Fruit fly (Drosophila melanogaster) whole organism, embryonic: ENCODE data around the gene TwdlF.

Source experiments
- Ada2b ChIP-seq: fragments of 200-800 bp; sonication (Bioruptor generic); IDR thresholded peaks from 2 replicates; pipeline ENCODE4 v1.3.6; 2022; ENCODE audit warnings: missing biosample characterization, missing genetic modification characterization
- Antp ChIP-seq: fragments of 200-800 bp; sonication (Bioruptor generic); optimal IDR thresholded peaks from 3 replicates; lab custom pipeline; 2016; ENCODE audit warnings: missing biosample characterization, missing genetic modification characterization
- B-H1 ChIP-seq: fragments of 200-800 bp; sonication (Bioruptor generic); IDR thresholded peaks from 3 replicates; pipeline ENCODE4 v1.3.6; 2022; ENCODE audit warnings: missing biosample characterization, missing genetic modification characterization
- CG10267 ChIP-seq: fragments of 200-800 bp; sonication (Bioruptor generic); optimal IDR thresholded peaks from 2 replicates; lab custom pipeline; 2018; ENCODE audit warnings: missing biosample characterization, mild to moderate bottlenecking, missing genetic modification characterization, moderate library complexity
- CG10431 ChIP-seq: fragments of 200-800 bp; sonication (Bioruptor generic); optimal IDR thresholded peaks from 3 replicates; lab custom pipeline; 2018; ENCODE audit warnings: missing biosample characterization, mild to moderate bottlenecking, missing genetic modification characterization
- CG11093 ChIP-seq: fragments of 200-800 bp; sonication (Bioruptor generic); IDR thresholded peaks from 3 replicates; pipeline ENCODE4 v1.3.6; 2022; ENCODE audit warnings: missing biosample characterization, missing genetic modification characterization
- CG1647 ChIP-seq: fragments of 200-800 bp; sonication (Bioruptor generic); optimal IDR thresholded peaks from 3 replicates; lab custom pipeline; 2016; ENCODE audit warnings: missing biosample characterization, missing genetic modification characterization
- CG16815 ChIP-seq: fragments of 200-800 bp; sonication (Bioruptor generic); optimal IDR thresholded peaks from 3 replicates; lab custom pipeline; 2017; ENCODE audit warnings: missing biosample characterization, mild to moderate bottlenecking, missing genetic modification characterization
- CG17385 ChIP-seq: fragments of 200-800 bp; sonication (Bioruptor generic); optimal IDR thresholded peaks from 3 replicates; lab custom pipeline; 2018; ENCODE audit warnings: missing biosample characterization, mild to moderate bottlenecking, missing genetic modification characterization
- CG2199 ChIP-seq: fragments of 200-800 bp; sonication (Bioruptor generic); IDR thresholded peaks from 3 replicates; pipeline ENCODE4 v1.3.6; 2022; ENCODE audit warnings: missing biosample characterization, missing genetic modification characterization
- CG30020 ChIP-seq: fragments of 200-800 bp; optimal IDR thresholded peaks from 2 replicates; lab custom pipeline; 2019; ENCODE audit warnings: missing biosample characterization, mild to moderate bottlenecking, missing genetic modification characterization, moderate library complexity
- CG31441 ChIP-seq: fragments of 200-800 bp; sonication (Bioruptor generic); IDR thresholded peaks from 2 replicates; pipeline ENCODE4 v1.3.6; 2022; ENCODE audit warnings: missing biosample characterization, missing genetic modification characterization
- CG34422 ChIP-seq: fragments of 200-800 bp; sonication (Bioruptor generic); IDR thresholded peaks from 3 replicates; pipeline ENCODE4 v1.3.6; 2022; ENCODE audit warnings: missing biosample characterization, missing genetic modification characterization
- CG4282 ChIP-seq: fragments of 200-800 bp; sonication (Bioruptor generic); optimal IDR thresholded peaks from 2 replicates; lab custom pipeline; 2016; ENCODE audit warnings: missing biosample characterization, missing genetic modification characterization
- CG4360 ChIP-seq: fragments of 200-800 bp; sonication (Bioruptor generic); IDR thresholded peaks from 2 replicates; pipeline ENCODE4 v1.3.6; 2022; ENCODE audit warnings: missing biosample characterization, missing genetic modification characterization
- CG4854 ChIP-seq: fragments of 200-800 bp; sonication (Bioruptor generic); optimal IDR thresholded peaks from 2 replicates; lab custom pipeline; 2016; ENCODE audit warnings: missing biosample characterization, missing genetic modification characterization, inconsistent platforms
- CG7372 ChIP-seq: fragments of 200-800 bp; sonication (Bioruptor generic); IDR thresholded peaks from 2 replicates; pipeline ENCODE4 v1.3.6; 2022; ENCODE audit warnings: missing biosample characterization, missing genetic modification characterization
- CG7963 ChIP-seq: fragments of 200-800 bp; sonication (Bioruptor generic); IDR thresholded peaks from 3 replicates; pipeline ENCODE4 v1.3.6; 2022; ENCODE audit warnings: missing biosample characterization, missing genetic modification characterization; ENCODE audit not compliant: partially characterized antibody
- CG7987 ChIP-seq: fragments of 200-800 bp; sonication (Bioruptor generic); optimal IDR thresholded peaks from 2 replicates; lab custom pipeline; 2018; ENCODE audit warnings: missing biosample characterization, mild to moderate bottlenecking, missing genetic modification characterization, moderate library complexity
- CG9215 ChIP-seq: fragments of 200-800 bp; sonication (Bioruptor generic); IDR thresholded peaks from 2 replicates; pipeline ENCODE4 v1.3.6; 2022; ENCODE audit warnings: missing biosample characterization, missing genetic modification characterization
- CG9609 ChIP-seq: fragments of 200-800 bp; sonication (Bioruptor generic); optimal IDR thresholded peaks from 3 replicates; lab custom pipeline; 2016; ENCODE audit warnings: missing biosample characterization, missing genetic modification characterization
- CG9797 ChIP-seq: fragments of 200-800 bp; sonication (Bioruptor generic); optimal IDR thresholded peaks from 3 replicates; lab custom pipeline; 2018; ENCODE audit warnings: missing biosample characterization, mild to moderate bottlenecking, missing genetic modification characterization
- Dip3 ChIP-seq: fragments of 200-800 bp; sonication (Bioruptor generic); optimal IDR thresholded peaks from 3 replicates; lab custom pipeline; 2016; ENCODE audit warnings: missing biosample characterization, missing genetic modification characterization
- Doc2 ChIP-seq: fragments of 200-800 bp; sonication (Bioruptor generic); IDR thresholded peaks from 2 replicates; pipeline ENCODE4 v1.3.6; 2022; ENCODE audit warnings: missing biosample characterization, missing genetic modification characterization
- E2f2 ChIP-seq: fragments of 200-800 bp; sonication (Bioruptor generic); IDR thresholded peaks from 2 replicates; pipeline ENCODE4 v1.3.6; 2022; ENCODE audit warnings: missing biosample characterization, missing genetic modification characterization
- HHEX ChIP-seq: fragments of 200-800 bp; sonication (Bioruptor generic); optimal IDR thresholded peaks from 3 replicates; lab custom pipeline; 2017; ENCODE audit warnings: missing biosample characterization, mild to moderate bottlenecking, missing genetic modification characterization, missing genetic modification reagents
- Meics ChIP-seq: fragments of 200-800 bp; sonication (Bioruptor generic); optimal IDR thresholded peaks from 2 replicates; lab custom pipeline; 2017; ENCODE audit warnings: missing biosample characterization, mild to moderate bottlenecking, missing genetic modification characterization
- Mes4 ChIP-seq: fragments of 200-800 bp; sonication (Bioruptor generic); optimal IDR thresholded peaks from 2 replicates; lab custom pipeline; 2016; ENCODE audit warnings: missing biosample characterization, missing genetic modification characterization
- NC2α ChIP-seq: fragments of 200-800 bp; sonication (Bioruptor generic); optimal IDR thresholded peaks from 2 replicates; lab custom pipeline; 2016; ENCODE audit warnings: missing biosample characterization, missing genetic modification characterization
- Sox102F ChIP-seq: fragments of 200-800 bp; sonication (Bioruptor generic); optimal IDR thresholded peaks from 2 replicates; lab custom pipeline; 2018; ENCODE audit warnings: missing biosample characterization, mild to moderate bottlenecking, missing genetic modification characterization, moderate library complexity
- Tbp ChIP-seq: fragments of >200 bp; optimal IDR thresholded peaks from 2 replicates; lab custom pipeline; 2018; ENCODE audit warnings: missing biosample characterization, missing genetic modification characterization
- ash1 ChIP-seq: fragments of 200-800 bp; sonication (Bioruptor generic); optimal IDR thresholded peaks from 2 replicates; lab custom pipeline; 2018; ENCODE audit warnings: missing biosample characterization, mild to moderate bottlenecking, missing genetic modification characterization
- bigmax ChIP-seq: fragments of 200-800 bp; sonication (Bioruptor generic); optimal IDR thresholded peaks from 2 replicates; lab custom pipeline; 2018; ENCODE audit warnings: missing biosample characterization, mild to moderate bottlenecking, missing genetic modification characterization
- btn ChIP-seq: fragments of 200-800 bp; sonication (Bioruptor generic); optimal IDR thresholded peaks from 2 replicates; lab custom pipeline; 2016; ENCODE audit warnings: missing biosample characterization, missing genetic modification characterization
- disco-r ChIP-seq: fragments of 200-800 bp; sonication (Bioruptor generic); optimal IDR thresholded peaks from 2 replicates; lab custom pipeline; 2016; ENCODE audit warnings: missing biosample characterization, missing genetic modification characterization
- ems ChIP-seq: fragments of 200-800 bp; sonication (Bioruptor generic); optimal IDR thresholded peaks from 3 replicates; lab custom pipeline; 2016; ENCODE audit warnings: missing biosample characterization, missing genetic modification characterization
- fd64A ChIP-seq: fragments of 200-800 bp; sonication (Bioruptor generic); optimal IDR thresholded peaks from 3 replicates; lab custom pipeline; 2018; ENCODE audit warnings: missing biosample characterization, mild to moderate bottlenecking, missing genetic modification characterization
- fru ChIP-seq: fragments of >200 bp; optimal IDR thresholded peaks from 2 replicates; lab custom pipeline; 2017
- gcm ChIP-seq: fragments of 200-800 bp; sonication (Bioruptor generic); optimal IDR thresholded peaks from 2 replicates; lab custom pipeline; 2019; ENCODE audit warnings: missing biosample characterization, mild to moderate bottlenecking, missing genetic modification characterization, moderate library complexity
- gem ChIP-seq: fragments of 200-800 bp; sonication (Bioruptor generic); optimal IDR thresholded peaks from 2 replicates; lab custom pipeline; 2019; ENCODE audit warnings: missing biosample characterization, mild to moderate bottlenecking, missing genetic modification characterization, moderate library complexity
- org-1 ChIP-seq: fragments of 200-800 bp; sonication (Bioruptor generic); optimal IDR thresholded peaks from 2 replicates; lab custom pipeline; 2017; ENCODE audit warnings: missing biosample characterization, missing genetic modification characterization
- pan ChIP-seq, 4 experiments: fragments of >200 bp in 3 of 4; fragments of 200-800 bp in 1 of 4; sonication (Bioruptor generic) in 1 of 4; optimal IDR thresholded peaks in 3 of 4; IDR thresholded peaks in 1 of 4; 2 replicates each; pipeline versions ENCODE4 v1.3.6 to Lab custom; 2017 to 2022; ENCODE audit warnings: missing biosample characterization in 2 of 4, missing genetic modification characterization in 2 of 4, mixed read lengths in 1 of 4
- pita ChIP-seq: fragments of 200-800 bp; sonication (Bioruptor generic); optimal IDR thresholded peaks from 2 replicates; lab custom pipeline; 2017; ENCODE audit warnings: missing biosample characterization, mild to moderate bottlenecking, missing genetic modification characterization
- scrt ChIP-seq: fragments of 200-800 bp; sonication (Bioruptor generic); optimal IDR thresholded peaks from 2 replicates; lab custom pipeline; 2018; ENCODE audit warnings: missing biosample characterization, mild to moderate bottlenecking, missing genetic modification characterization, moderate library complexity
- sug ChIP-seq: fragments of 200-800 bp; optimal IDR thresholded peaks from 2 replicates; lab custom pipeline; 2019; ENCODE audit warnings: missing biosample characterization, mild to moderate bottlenecking, missing genetic modification characterization, moderate library complexity
- tio ChIP-seq: fragments of 200-800 bp; sonication (Bioruptor generic); optimal IDR thresholded peaks from 2 replicates; lab custom pipeline; 2017; ENCODE audit warnings: missing biosample characterization, missing genetic modification characterization, inconsistent platforms
- trh ChIP-seq: fragments of 200-800 bp; sonication (Bioruptor generic); optimal IDR thresholded peaks from 2 replicates; lab custom pipeline; 2016; ENCODE audit warnings: missing biosample characterization, missing genetic modification characterization
- unpg ChIP-seq: fragments of 200-800 bp; sonication (Bioruptor generic); optimal IDR thresholded peaks from 3 replicates; lab custom pipeline; 2018; ENCODE audit warnings: missing biosample characterization, mild to moderate bottlenecking, missing genetic modification characterization, moderate library complexity
- wor ChIP-seq: fragments of 200-800 bp; sonication (Bioruptor generic); IDR thresholded peaks from 2 replicates; pipeline ENCODE4 v1.3.6; 2022; ENCODE audit warnings: missing biosample characterization, missing genetic modification characterization
- z ChIP-seq: fragments of 200-800 bp; sonication (Bioruptor generic); IDR thresholded peaks from 3 replicates; pipeline ENCODE4 v1.3.6; 2022; ENCODE audit warnings: missing biosample characterization, missing genetic modification characterization
- zfh2 ChIP-seq: fragments of 200-800 bp; sonication (Bioruptor generic); optimal IDR thresholded peaks from 2 replicates; lab custom pipeline; 2016; ENCODE audit warnings: missing biosample characterization, missing genetic modification characterization

TwdlF gene

DNA sequence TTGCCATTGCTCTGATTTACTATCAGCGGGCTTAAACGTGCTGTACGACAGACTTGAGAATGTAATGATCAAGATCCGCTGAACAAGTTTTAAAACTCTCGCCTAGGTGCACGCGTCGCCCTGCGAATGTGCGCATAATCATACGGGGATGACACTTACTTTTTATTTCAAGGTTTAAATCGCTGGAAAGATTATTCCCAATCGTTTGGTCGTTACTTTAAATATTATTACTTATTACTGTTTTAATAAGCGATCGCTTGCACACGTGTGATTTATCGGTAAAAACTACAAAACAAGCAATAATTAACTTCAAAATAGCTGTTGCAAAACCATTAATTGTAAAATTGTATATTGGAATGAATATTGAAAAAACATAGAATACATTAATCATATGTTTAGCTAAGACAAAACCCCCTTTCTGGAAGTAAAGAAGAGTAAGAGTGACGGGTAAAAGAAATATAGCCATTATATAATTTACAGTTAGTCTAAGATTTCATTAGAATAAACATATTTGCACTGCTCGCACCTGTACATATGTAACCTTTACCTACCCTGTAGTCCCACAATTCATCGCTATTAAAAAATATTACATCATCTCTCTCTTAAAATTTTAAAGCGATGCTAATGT is 17.6 kb upstream of the TwdlF start, which contains the start of gene DhpD (continued):
- TF ChIP-seq Mes4 (GFP tag; lab: Kevin White, UChicago) = no peak
- no peak for TF ChIP-seq CG4282
- no peak for TF ChIP-seq scrt (GFP tag; lab: Kevin White, UChicago)
- TF ChIP-seq pan (optimal IDR thresholded peaks at IDR 0.05; lab: Kevin White, UChicago) = no peak
- peak in 1 of 2 experiments; percentile 74 for TF ChIP-seq pan (GFP tag; optimal IDR thresholded peaks at IDR 0.05 in 1 of 2, IDR thresholded peaks at IDR 0.05 in 1 of 2)
- TF ChIP-seq wor (GFP tag; lab: Robert Waterston, UW) = no peak
- peak; percentile 75 for TF ChIP-seq Meics (GFP tag; lab: Kevin White, UChicago)
- TF ChIP-seq CG4854 (GFP tag; lab: Kevin White, UChicago) = peak; percentile 39
- TF ChIP-seq CG1647 (GFP tag; lab: Kevin White, UChicago) = peak; percentile 49
- TF ChIP-seq Dip3 (GFP tag; lab: Kevin White, UChicago) = peak; percentile 73
- TF ChIP-seq Doc2 (GFP tag; lab: Robert Waterston, UW) = no peak
- TF ChIP-seq CG9215 (GFP tag; lab: Robert Waterston, UW) = peak; percentile 69
- TF ChIP-seq org-1 (GFP tag; lab: Kevin White, UChicago) = peak; percentile 6
- peak; percentile 24; the same call in 1 of the 3 replicates for TF ChIP-seq CG2199 (GFP tag; lab: Robert Waterston, UW)
- peak; percentile 67 for TF ChIP-seq unpg (GFP tag; lab: Kevin White, UChicago)
- TF ChIP-seq CG7987 (GFP tag; lab: Kevin White, UChicago) = peak; percentile 66
- TF ChIP-seq CG10267 = peak; percentile 47
- TF ChIP-seq ems (GFP tag; lab: Kevin White, UChicago) = peak; percentile 29
- peak; percentile 49 for TF ChIP-seq tio
- peak; percentile 46 for TF ChIP-seq B-H1
- peak; percentile 15 for TF ChIP-seq pita (GFP tag; lab: Kevin White, UChicago)
- TF ChIP-seq E2f2 (GFP tag; lab: Robert Waterston, UW) = peak; percentile 72
- TF ChIP-seq CG9797 = no peak
- peak; percentile 74 for TF ChIP-seq zfh2
- TF ChIP-seq Tbp = no peak
- no peak for TF ChIP-seq CG4360 (GFP tag; lab: Robert Waterston, UW)
- TF ChIP-seq Ada2b (GFP tag; lab: Robert Waterston, UW) = peak; percentile 57
- peak; percentile 46; the same call in 1 of the 3 replicates for TF ChIP-seq CG11093 (GFP tag; lab: Robert Waterston, UW)
- peak; percentile 23 for TF ChIP-seq CG9609 (GFP tag; lab: Kevin White, UChicago)
- no peak for TF ChIP-seq fd64A (GFP tag; lab: Kevin White, UChicago)
- TF ChIP-seq Antp = peak; percentile 50
- no peak for TF ChIP-seq btn (GFP tag; lab: Kevin White, UChicago)
- no peak for TF ChIP-seq CG10431 (GFP tag; lab: Kevin White, UChicago)
- TF ChIP-seq CG34422 (GFP tag; lab: Robert Waterston, UW) = peak; percentile 53; the same call in 1 of the 3 replicates
- no peak for TF ChIP-seq NC2α (GFP tag; lab: Kevin White, UChicago)
- TF ChIP-seq HHEX (GFP tag; lab: Kevin White, UChicago) = peak; percentile 62
- no peak for TF ChIP-seq z (GFP tag; lab: Robert Waterston, UW)
- TF ChIP-seq Sox102F = no peak
- TF ChIP-seq fru (lab: Kevin White, UChicago) = no peak
- TF ChIP-seq trh (GFP tag; lab: Kevin White, UChicago) = no peak
- peak; percentile 71 for TF ChIP-seq CG17385 (GFP tag; lab: Kevin White, UChicago)
- no peak for TF ChIP-seq gcm (GFP tag; lab: Kevin White, UChicago)
- peak; percentile 60 for TF ChIP-seq sug (tag; lab: Kevin White, UChicago)
- TF ChIP-seq CG16815 (GFP tag; lab: Kevin White, UChicago) = peak; percentile 41
- TF ChIP-seq bigmax (GFP tag; lab: Kevin White, UChicago) = no peak
- TF ChIP-seq disco-r (GFP tag; lab: Kevin White, UChicago) = no peak
- TF ChIP-seq CG31441 = peak; percentile 72
- no peak for TF ChIP-seq ash1 (GFP tag; lab: Kevin White, UChicago)
- peak; percentile 48; the same call in 1 of the 2 replicates for TF ChIP-seq CG7372 (GFP tag; lab: Robert Waterston, UW)
- TF ChIP-seq gem (tag; lab: Kevin White, UChicago) = no peak
- TF ChIP-seq CG30020 (tag; lab: Kevin White, UChicago) = peak; percentile 35
- TF ChIP-seq CG7963 (GFP tag; lab: Robert Waterston, UW) = peak; percentile 94
